Worm (Caenorhabditis elegans) whole organism, mixed stage, embryonic: ENCODE results near the gene bgnt-1.1.

Experiments
- blmp-1 ChIP-seq: fragments of 150-350 bp; optimal IDR thresholded peaks from 2 replicates; lab custom pipeline; 2014; ENCODE audit warnings: missing biosample characterization, missing genetic modification characterization
- ces-1 ChIP-seq: fragments of 150-350 bp; optimal IDR thresholded peaks from 2 replicates; lab custom pipeline; 2014; ENCODE audit warnings: missing biosample characterization, missing genetic modification reagents, missing genetic modification characterization
- elt-3 ChIP-seq: fragments of 150-350 bp; optimal IDR thresholded peaks from 2 replicates; lab custom pipeline; 2014; ENCODE audit warnings: missing biosample characterization, missing genetic modification characterization
- lsy-2 ChIP-seq: fragments of 150-350 bp; optimal IDR thresholded peaks from 2 replicates; lab custom pipeline; 2014; ENCODE audit warnings: missing biosample characterization, missing genetic modification characterization
- mep-1 ChIP-seq: fragments of 150-350 bp; optimal IDR thresholded peaks from 2 replicates; lab custom pipeline; 2017; ENCODE audit warnings: missing biosample characterization, missing genetic modification reagents, missing genetic modification characterization, inconsistent platforms
- nhr-237 ChIP-seq: fragments of 150-350 bp; optimal IDR thresholded peaks from 2 replicates; lab custom pipeline; 2014; ENCODE audit warnings: missing biosample characterization, missing genetic modification characterization
- nhr-28 ChIP-seq: fragments of 150-350 bp; optimal IDR thresholded peaks from 2 replicates; lab custom pipeline; 2014; ENCODE audit warnings: missing biosample characterization, missing genetic modification characterization
- snpc-4 ChIP-seq: fragments of 150-350 bp; optimal IDR thresholded peaks from 2 replicates; lab custom pipeline; 2014; ENCODE audit warnings: missing biosample characterization, missing genetic modification characterization
- sptf-1 ChIP-seq: sonication (generic microtip); optimal IDR thresholded peaks from 2 replicates; lab custom pipeline; 2017; ENCODE audit warnings: mild to moderate bottlenecking, missing genetic modification characterization, moderate library complexity, missing compliant biosample characterization
- unc-39 ChIP-seq: fragments of 150-350 bp; optimal IDR thresholded peaks from 2 replicates; lab custom pipeline; 2014; ENCODE audit warnings: missing biosample characterization, missing genetic modification characterization
- unc-62 ChIP-seq: fragments of 150-350 bp; optimal IDR thresholded peaks from 2 replicates; lab custom pipeline; 2014; ENCODE audit warnings: missing biosample characterization, missing genetic modification reagents, missing genetic modification characterization
- ztf-11 ChIP-seq: fragments of 150-350 bp; optimal IDR thresholded peaks from 2 replicates; lab custom pipeline; 2014; ENCODE audit warnings: missing biosample characterization, missing genetic modification characterization

DNA sequence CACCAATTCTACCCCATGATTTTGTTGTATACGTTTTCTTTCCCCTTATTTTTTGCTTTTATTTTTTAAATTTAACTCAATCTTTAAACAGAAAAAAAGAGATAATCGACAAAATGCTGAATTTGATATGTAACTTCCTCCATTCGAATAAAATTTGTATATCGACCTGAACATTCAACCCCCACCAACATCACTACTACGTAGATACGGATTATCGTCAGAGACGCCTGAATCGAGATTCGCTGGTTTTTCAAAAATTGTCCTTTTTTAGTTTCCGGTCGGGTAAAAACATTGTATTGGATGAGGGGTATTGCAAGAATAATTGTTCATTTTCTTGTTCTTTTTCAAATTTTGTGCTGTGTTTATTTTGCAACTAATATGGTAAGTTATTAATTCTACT, at the start of gene bgnt-1.1:
- TF ChIP-seq sptf-1 (tag; lab: Kevin White, UChicago) (no peak), nhr-237 (tag; lab: Kevin White, UChicago) (no peak), mep-1 (tag; lab: Kevin White, UChicago) (no peak), snpc-4 (tag; lab: Kevin White, UChicago) (no peak), ztf-11 (tag; lab: Kevin White, UChicago) (no peak), elt-3 (tag; lab: Kevin White, UChicago) (no peak), blmp-1 (no peak), nhr-28 (tag; lab: Kevin White, UChicago) (no peak), lsy-2 (tag; lab: Kevin White, UChicago) (no peak), unc-39 (tag; lab: Kevin White, UChicago) (no peak), ces-1 (GFP tag; lab: Kevin White, UChicago) (no peak), unc-62 (no peak)
